Worm (Caenorhabditis elegans): ENCODE results near the gene saeg-2.

DNA sequence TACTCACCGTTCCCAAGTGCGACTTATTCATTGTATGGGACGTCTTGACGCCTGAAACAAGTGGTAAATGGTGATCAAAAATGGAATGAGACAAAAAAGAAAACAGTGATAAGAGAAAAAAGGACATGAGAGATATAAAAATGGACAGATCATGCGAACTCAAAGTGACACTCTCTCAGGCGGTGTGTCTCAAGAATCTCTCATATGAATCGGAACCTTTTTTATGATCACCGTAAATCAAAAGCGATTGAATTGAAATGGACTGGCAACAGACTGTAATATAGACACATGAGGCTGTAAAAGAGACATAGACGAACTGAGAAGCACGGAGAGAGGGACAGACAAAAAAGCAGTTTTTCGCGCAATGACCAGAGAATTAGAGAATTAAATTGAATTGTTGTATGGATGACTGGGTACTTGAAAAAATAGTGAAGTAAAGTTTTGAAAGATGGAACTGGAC lies 28.9 kb downstream of the saeg-2 start, which contains the start of gene clip-1:
- TF ChIP-seq C16A3.4 (tag; optimal IDR thresholded peaks at IDR 0.05) (no peak), ets-5 (GFP tag; IDR thresholded peaks at IDR 0.05) (no peak), hlh-17 (GFP tag; optimal IDR thresholded peaks at IDR 0.05; ENCODE audit: borderline replicate concordance) (no peak), pqm-1 (tag; optimal IDR thresholded peaks at IDR 0.05) (no peak), Y116A8C.19 (tag; optimal IDR thresholded peaks at IDR 0.05; ENCODE audit: borderline replicate concordance) (no peak), dsc-1 (tag; optimal IDR thresholded peaks at IDR 0.05) (no peak), fos-1 (tag; optimal IDR thresholded peaks at IDR 0.05) (no peak), unc-62 (GFP tag; optimal IDR thresholded peaks at IDR 0.05) (no peak), snpc-4 (tag; optimal IDR thresholded peaks at IDR 0.05) (no peak), blmp-1 (tag; optimal IDR thresholded peaks at IDR 0.05) (peak; percentile 76), zag-1 (tag; optimal IDR thresholded peaks at IDR 0.05) (no peak), unc-130 (tag; optimal IDR thresholded peaks at IDR 0.05) (peak; percentile 40)
